Fruit fly (Drosophila melanogaster): Measurements from ENCODE around the gene eIF2D.
A peak's percentile ranks its signal among the peaks of the same experiment; 100 is the strongest.

Gene eIF2D

dm6 chr3R:29122817-29123611, 28.6 kb downstream of the eIF2D start, which contains the start of the genes yem and Ctl2 (continued):
- TF ChIP-seq ATbp (GFP tag; optimal IDR thresholded peaks at IDR 0.05): peak; percentile 19
- TF ChIP-seq CG12769 (tag; optimal IDR thresholded peaks at IDR 0.05): peak; percentile 48
- peak; percentile 22; the same call in 1 of the 2 replicates for TF ChIP-seq CG10959 (GFP tag; IDR thresholded peaks at IDR 0.05)
- TF ChIP-seq ara (GFP tag; IDR thresholded peaks at IDR 0.05): 0 out of 2 replicates have a peak, but pooled peaks have one; percentile 50
- TF ChIP-seq CG4617 (GFP tag; optimal IDR thresholded peaks at IDR 0.05; ENCODE audit: borderline replicate concordance): peak; percentile 23
- TF ChIP-seq CG3163 (GFP tag; optimal IDR thresholded peaks at IDR 0.05): peak; percentile 72
- TF ChIP-seq kay (GFP tag; optimal IDR thresholded peaks at IDR 0.05): peak; percentile 64
- TF ChIP-seq CG13123 (GFP tag; optimal IDR thresholded peaks at IDR 0.05): peak; percentile 17
- peak; percentile 25 for TF ChIP-seq CG33213 (GFP tag; optimal IDR thresholded peaks at IDR 0.05)
- TF ChIP-seq gcm (GFP tag; optimal IDR thresholded peaks at IDR 0.05): no peak
- peak; percentile 68 for TF ChIP-seq ci (GFP tag; IDR thresholded peaks at IDR 0.05)
- TF ChIP-seq CG4360 (GFP tag; IDR thresholded peaks at IDR 0.05): no peak
- peak; percentile 69 for TF ChIP-seq CG11398 (GFP tag; optimal IDR thresholded peaks at IDR 0.05)
- TF ChIP-seq zfh2 (GFP tag; optimal IDR thresholded peaks at IDR 0.05): peak; percentile 93
- TF ChIP-seq Ravus (GFP tag; IDR thresholded peaks at IDR 0.05): no peak
- peak; percentile 34 for TF ChIP-seq en (GFP tag; optimal IDR thresholded peaks at IDR 0.05)
- TF ChIP-seq Eip74EF (GFP tag; optimal IDR thresholded peaks at IDR 0.05): no peak
- TF ChIP-seq GATAe (GFP tag; conservative IDR thresholded peaks at IDR 0.05): no peak
- TF ChIP-seq slp2 (GFP tag; optimal IDR thresholded peaks at IDR 0.05): peak; percentile 86
- no peak for TF ChIP-seq Asciz (GFP tag; optimal IDR thresholded peaks at IDR 0.05)
- peak; percentile 81 for TF ChIP-seq bab2 (GFP tag; optimal IDR thresholded peaks at IDR 0.05)
- peak; percentile 32; the same call in 1 of the 2 replicates for TF ChIP-seq CG17612 (GFP tag; IDR thresholded peaks at IDR 0.05)
- peak; percentile 95 for TF ChIP-seq sens (GFP tag)
- peak; percentile 50; the same call in 1 of the 2 replicates for TF ChIP-seq CG4730 (GFP tag; IDR thresholded peaks at IDR 0.05)
- TF ChIP-seq CG31224 (GFP tag; IDR thresholded peaks at IDR 0.05): no peak; the same call in none of the 2 replicates
- TF ChIP-seq abd-A (tag; optimal IDR thresholded peaks at IDR 0.05): no peak
- TF ChIP-seq grn (GFP tag; optimal IDR thresholded peaks at IDR 0.05): no peak
- no peak for TF ChIP-seq Poxn (GFP tag; IDR thresholded peaks at IDR 0.05)
- TF ChIP-seq sim (GFP tag; IDR thresholded peaks at IDR 0.05): no peak
- peak; percentile 68; the same call in 2 of the 3 replicates for TF ChIP-seq jigr1 (GFP tag; IDR thresholded peaks at IDR 0.05)
- peak; percentile 85 for TF ChIP-seq CG8290 (GFP tag; optimal IDR thresholded peaks at IDR 0.05)
- TF ChIP-seq CG8290 (tag; optimal IDR thresholded peaks at IDR 0.05): peak; percentile 68 to 90
- TF ChIP-seq aop (GFP tag; IDR thresholded peaks at IDR 0.05): no peak; the same call in 1 of the 2 replicates
- TF ChIP-seq CG18011 (GFP tag; optimal IDR thresholded peaks at IDR 0.05): peak; percentile 32
- peak; percentile 32 for TF ChIP-seq CG10979 (tag; optimal IDR thresholded peaks at IDR 0.05)
- TF ChIP-seq HLHmδ (GFP tag; optimal IDR thresholded peaks at IDR 0.05): peak; percentile 81
- TF ChIP-seq onecut (GFP tag; IDR thresholded peaks at IDR 0.05): peak; percentile 25
- peak; percentile 23 for TF ChIP-seq Blimp-1 (GFP tag; optimal IDR thresholded peaks at IDR 0.05)
- peak; percentile 78; the same call in 1 of the 3 replicates for TF ChIP-seq Dbx (GFP tag; IDR thresholded peaks at IDR 0.05)
- TF ChIP-seq Deaf1 (tag; optimal IDR thresholded peaks at IDR 0.05): no peak
- peak; percentile 79 for TF ChIP-seq ssp (GFP tag; IDR thresholded peaks at IDR 0.05)
- TF ChIP-seq CG5180 (GFP tag; optimal IDR thresholded peaks at IDR 0.05): no peak
- TF ChIP-seq ato (GFP tag; IDR thresholded peaks at IDR 0.05; ENCODE audit: partially characterized antibody): peak; percentile 5; the same call in 1 of the 2 replicates
- no peak for TF ChIP-seq hb (GFP tag; IDR thresholded peaks at IDR 0.05; ENCODE audit: partially characterized antibody)
- no peak; the same call in 1 of the 2 replicates for TF ChIP-seq Taf1 (GFP tag; IDR thresholded peaks at IDR 0.05)
- peak; percentile 44 to 91 for TF ChIP-seq tll (GFP tag; optimal IDR thresholded peaks at IDR 0.05)
- TF ChIP-seq gro (GFP tag; optimal IDR thresholded peaks at IDR 0.05): peak; percentile 84
- TF ChIP-seq eve (GFP tag; optimal IDR thresholded peaks at IDR 0.05): peak in 1 of 2 experiments; percentile 26
- peak; percentile 63 for TF ChIP-seq CG15269 (tag; optimal IDR thresholded peaks at IDR 0.05)

Measured in whole organism, embryonic.